Fruit fly (Drosophila melanogaster): ENCODE data around the gene csw.
A peak's percentile ranks its signal among the peaks of the same experiment; 100 is the strongest.

Gene csw

dm6 chrX:2071878-2072817 is 21.9 kb upstream of the csw start, which contains the start of gene Rtca (continued):
- TF ChIP-seq CG10267 (tag; optimal IDR thresholded peaks at IDR 0.05) (peak; percentile 44), Vsx1 (GFP tag; optimal IDR thresholded peaks at IDR 0.05) (no peak), HHEX (GFP tag; optimal IDR thresholded peaks at IDR 0.05) (peak; percentile 44), Spps (tag; optimal IDR thresholded peaks at IDR 0.05) (no peak), slbo (GFP tag; IDR thresholded peaks at IDR 0.05) (peak; percentile 77), nerfin-2 (GFP tag; IDR thresholded peaks at IDR 0.05; ENCODE audit: partially characterized antibody) (no peak), ranshi (GFP tag; IDR thresholded peaks at IDR 0.05) (peak; percentile 60), tgo (GFP tag; IDR thresholded peaks at IDR 0.05) (peak; percentile 72), exex (tag; optimal IDR thresholded peaks at IDR 0.05) (no peak), CG2712 (tag; optimal IDR thresholded peaks at IDR 0.05) (peak; percentile 53), Camta (GFP tag; optimal IDR thresholded peaks at IDR 0.05) (peak; percentile 17), Antp (GFP tag; optimal IDR thresholded peaks at IDR 0.05) (peak; percentile 78), CG7745 (tag; optimal IDR thresholded peaks at IDR 0.05) (no peak), CG8944 (GFP tag; optimal IDR thresholded peaks at IDR 0.05) (peak; percentile 59), CTCF (GFP tag; optimal IDR thresholded peaks at IDR 0.05) (no peak), Blimp-1 (GFP tag; optimal IDR thresholded peaks at IDR 0.05) (peak; percentile 54), pan (optimal IDR thresholded peaks at IDR 0.05) (no peak), pan (GFP tag; optimal IDR thresholded peaks at IDR 0.05 in 1 of 2, IDR thresholded peaks at IDR 0.05 in 1 of 2) (peak in 1 of 2 experiments; percentile 80), sob (GFP tag; IDR thresholded peaks at IDR 0.05) (peak; percentile 64; the same call in 1 of the 2 replicates), CG10959 (GFP tag; IDR thresholded peaks at IDR 0.05) (peak; percentile 42; the same call in 1 of the 2 replicates), CG15601 (tag; optimal IDR thresholded peaks at IDR 0.05) (peak; percentile 4), pum (GFP tag; optimal IDR thresholded peaks at IDR 0.05) (peak; percentile 45), tx (GFP tag; optimal IDR thresholded peaks at IDR 0.05) (peak; percentile 68), CG3163 (GFP tag; optimal IDR thresholded peaks at IDR 0.05) (peak; percentile 55), shn (GFP tag; optimal IDR thresholded peaks at IDR 0.05) (peak; percentile 55), HLHmδ (GFP tag; optimal IDR thresholded peaks at IDR 0.05) (peak; percentile 13), CG14050 (GFP tag; IDR thresholded peaks at IDR 0.05) (peak; percentile 53; the same call in 2 of the 3 replicates), sens (GFP tag) (peak; percentile 84), Pdp1 (GFP tag; optimal IDR thresholded peaks at IDR 0.05) (peak; percentile 49 to 70), CG5953 (GFP tag; IDR thresholded peaks at IDR 0.05) (peak; percentile 45; the same call in 1 of the 2 replicates), Gsc (GFP tag; IDR thresholded peaks at IDR 0.05) (no peak), sisA (GFP tag; IDR thresholded peaks at IDR 0.05) (peak; percentile 65), gfzf (GFP tag; optimal IDR thresholded peaks at IDR 0.05) (no peak), grau (tag; optimal IDR thresholded peaks at IDR 0.05) (peak; percentile 79), CG10274 (GFP tag; optimal IDR thresholded peaks at IDR 0.05) (peak; percentile 12), her (GFP tag; optimal IDR thresholded peaks at IDR 0.05) (peak; percentile 86), Max (GFP tag; optimal IDR thresholded peaks at IDR 0.05) (peak; percentile 58), CG6254 (GFP tag; optimal IDR thresholded peaks at IDR 0.05) (peak; percentile 40), z (GFP tag; IDR thresholded peaks at IDR 0.05) (no peak), ATbp (GFP tag; optimal IDR thresholded peaks at IDR 0.05) (peak; percentile 49), CG6765 (GFP tag; optimal IDR thresholded peaks at IDR 0.05) (peak; percentile 58), CG13123 (GFP tag; optimal IDR thresholded peaks at IDR 0.05) (peak; percentile 3), Hand (GFP tag; optimal IDR thresholded peaks at IDR 0.05) (peak; percentile 80), crol (GFP tag; IDR thresholded peaks at IDR 0.05) (no peak), HLH54F (GFP tag; optimal IDR thresholded peaks at IDR 0.05) (peak; percentile 48), TFAM (GFP tag; optimal IDR thresholded peaks at IDR 0.05) (no peak), Optix (GFP tag; IDR thresholded peaks at IDR 0.05) (peak; percentile 65; the same call in 1 of the 3 replicates), Drgx (GFP tag; IDR thresholded peaks at IDR 0.05) (peak; percentile 89), B-H2 (GFP tag; optimal IDR thresholded peaks at IDR 0.05) (no peak)

All from whole organism, embryonic.